Worm (Caenorhabditis elegans) whole organism, mixed stage, embryonic: ENCODE data around the gene ceeh-1.

ENCODE experiments used
- M03D4.4 ChIP-seq: sonication (generic microtip); optimal IDR thresholded peaks from 2 replicates; lab custom pipeline; 2017; ENCODE audit warnings: mild to moderate bottlenecking, missing genetic modification characterization, missing compliant biosample characterization
- bed-3 ChIP-seq: fragments of 200-800 bp; sonication (Bioruptor generic); optimal IDR thresholded peaks from 3 replicates; lab custom pipeline; 2018; ENCODE audit warnings: mild to moderate bottlenecking, missing genetic modification characterization, moderate library complexity, missing compliant biosample characterization
- blmp-1 ChIP-seq: fragments of 150-350 bp; optimal IDR thresholded peaks from 2 replicates; lab custom pipeline; 2014; ENCODE audit warnings: missing biosample characterization, missing genetic modification characterization
- ceh-39 ChIP-seq: fragments of 150-350 bp; optimal IDR thresholded peaks from 2 replicates; lab custom pipeline; 2014; ENCODE audit warnings: missing biosample characterization, missing genetic modification characterization
- ceh-43 ChIP-seq: fragments of 200-800 bp; sonication (Bioruptor generic); optimal IDR thresholded peaks from 2 replicates; lab custom pipeline; 2018; ENCODE audit warnings: mild to moderate bottlenecking, missing genetic modification characterization, moderate library complexity, missing compliant biosample characterization
- ceh-83 ChIP-seq: fragments of 200-800 bp; sonication (Bioruptor generic); optimal IDR thresholded peaks from 2 replicates; lab custom pipeline; 2018; ENCODE audit warnings: mild to moderate bottlenecking, missing genetic modification characterization, missing compliant biosample characterization
- ces-1 ChIP-seq: fragments of 150-350 bp; optimal IDR thresholded peaks from 2 replicates; lab custom pipeline; 2014; ENCODE audit warnings: missing biosample characterization, missing genetic modification reagents, missing genetic modification characterization
- cnd-1 ChIP-seq: fragments of 200-800 bp; sonication (Bioruptor generic); optimal IDR thresholded peaks from 2 replicates; lab custom pipeline; 2018; ENCODE audit warnings: mild to moderate bottlenecking, missing genetic modification characterization, missing compliant biosample characterization
- drap-1 ChIP-seq: fragments of 200-800 bp; sonication (Bioruptor generic); optimal IDR thresholded peaks from 3 replicates; lab custom pipeline; 2018; ENCODE audit warnings: mild to moderate bottlenecking, missing genetic modification characterization, missing compliant biosample characterization
- elt-1 ChIP-seq: sonication (generic microtip); optimal IDR thresholded peaks from 2 replicates; lab custom pipeline; 2017; ENCODE audit warnings: missing genetic modification characterization, mild to moderate bottlenecking, missing compliant biosample characterization, antibody characterized with exemption, moderate library complexity, borderline replicate concordance; ENCODE audit not compliant: insufficient read depth
- elt-3 ChIP-seq: fragments of 150-350 bp; optimal IDR thresholded peaks from 2 replicates; lab custom pipeline; 2014; ENCODE audit warnings: missing biosample characterization, missing genetic modification characterization
- flh-1 ChIP-seq: fragments of 200-800 bp; sonication (Bioruptor generic); optimal IDR thresholded peaks from 2 replicates; lab custom pipeline; 2018; ENCODE audit warnings: mild to moderate bottlenecking, missing genetic modification characterization, moderate library complexity, missing compliant biosample characterization
- ham-2 ChIP-seq: fragments of 200-800 bp; sonication (Bioruptor generic); optimal IDR thresholded peaks from 2 replicates; lab custom pipeline; 2018; ENCODE audit warnings: mild to moderate bottlenecking, missing genetic modification characterization, missing compliant biosample characterization
- hlh-1 ChIP-seq: fragments of 150-350 bp; optimal IDR thresholded peaks from 2 replicates; lab custom pipeline; 2014; ENCODE audit warnings: missing biosample characterization, missing genetic modification reagents, missing genetic modification characterization
- lin-13 ChIP-seq: fragments of 150-350 bp; optimal IDR thresholded peaks from 2 replicates; lab custom pipeline; 2014; ENCODE audit warnings: missing biosample characterization, missing genetic modification characterization
- lin-32 ChIP-seq: fragments of 200-800 bp; sonication (Bioruptor generic); optimal IDR thresholded peaks from 2 replicates; lab custom pipeline; 2018; ENCODE audit warnings: mild to moderate bottlenecking, missing genetic modification characterization, missing compliant biosample characterization
- lsy-2 ChIP-seq: fragments of 150-350 bp; optimal IDR thresholded peaks from 2 replicates; lab custom pipeline; 2014; ENCODE audit warnings: missing biosample characterization, missing genetic modification characterization
- mab-5 ChIP-seq: fragments of 150-350 bp; optimal IDR thresholded peaks from 2 replicates; lab custom pipeline; 2014; ENCODE audit warnings: missing biosample characterization, missing genetic modification characterization
- mep-1 ChIP-seq: fragments of 150-350 bp; optimal IDR thresholded peaks from 2 replicates; lab custom pipeline; 2017; ENCODE audit warnings: missing biosample characterization, missing genetic modification reagents, missing genetic modification characterization, inconsistent platforms
- mls-2 ChIP-seq: sonication (generic microtip); optimal IDR thresholded peaks from 2 replicates; lab custom pipeline; 2016; ENCODE audit warnings: mild to moderate bottlenecking, missing genetic modification characterization, moderate library complexity, missing compliant biosample characterization
- nhr-12 ChIP-seq: fragments of 150-350 bp; optimal IDR thresholded peaks from 2 replicates; lab custom pipeline; 2014; ENCODE audit warnings: missing biosample characterization, missing genetic modification characterization
- nhr-2 ChIP-seq: fragments of 150-350 bp; optimal IDR thresholded peaks from 2 replicates; lab custom pipeline; 2014; ENCODE audit warnings: missing biosample characterization, missing genetic modification characterization
- nhr-237 ChIP-seq: fragments of 150-350 bp; optimal IDR thresholded peaks from 2 replicates; lab custom pipeline; 2014; ENCODE audit warnings: missing biosample characterization, missing genetic modification characterization
- nhr-28 ChIP-seq: fragments of 150-350 bp; optimal IDR thresholded peaks from 2 replicates; lab custom pipeline; 2014; ENCODE audit warnings: missing biosample characterization, missing genetic modification characterization
- nhr-76 ChIP-seq: sonication (generic microtip); optimal IDR thresholded peaks from 2 replicates; lab custom pipeline; 2017; ENCODE audit warnings: missing biosample characterization, missing genetic modification characterization
- pha-4 ChIP-seq: fragments of 150-350 bp; optimal IDR thresholded peaks from 2 replicates; lab custom pipeline; 2018; ENCODE audit warnings: missing biosample characterization, missing genetic modification reagents, missing genetic modification characterization
- sem-2 ChIP-seq: fragments of 200-800 bp; sonication (Bioruptor generic); optimal IDR thresholded peaks from 2 replicates; lab custom pipeline; 2018; ENCODE audit warnings: mild to moderate bottlenecking, missing genetic modification characterization, missing compliant biosample characterization
- snpc-4 ChIP-seq: fragments of 150-350 bp; optimal IDR thresholded peaks from 2 replicates; lab custom pipeline; 2014; ENCODE audit warnings: missing biosample characterization, missing genetic modification characterization
- sptf-1 ChIP-seq: sonication (generic microtip); optimal IDR thresholded peaks from 2 replicates; lab custom pipeline; 2017; ENCODE audit warnings: mild to moderate bottlenecking, missing genetic modification characterization, moderate library complexity, missing compliant biosample characterization
- tbx-8 ChIP-seq: fragments of 200-800 bp; sonication (Bioruptor generic); optimal IDR thresholded peaks from 2 replicates; lab custom pipeline; 2018; ENCODE audit warnings: mild to moderate bottlenecking, missing genetic modification characterization, moderate library complexity, missing compliant biosample characterization
- unc-120 ChIP-seq: sonication (generic microtip); optimal IDR thresholded peaks from 2 replicates; lab custom pipeline; 2017; ENCODE audit warnings: missing genetic modification characterization, missing compliant biosample characterization; ENCODE audit not compliant: poor library complexity, severe bottlenecking
- unc-39 ChIP-seq: fragments of 150-350 bp; optimal IDR thresholded peaks from 2 replicates; lab custom pipeline; 2014; ENCODE audit warnings: missing biosample characterization, missing genetic modification characterization
- unc-62 ChIP-seq: fragments of 150-350 bp; optimal IDR thresholded peaks from 2 replicates; lab custom pipeline; 2014; ENCODE audit warnings: missing biosample characterization, missing genetic modification reagents, missing genetic modification characterization
- zip-8 ChIP-seq: fragments of 150-350 bp; optimal IDR thresholded peaks from 2 replicates; lab custom pipeline; 2014; ENCODE audit warnings: missing biosample characterization, missing genetic modification characterization
- ztf-11 ChIP-seq: fragments of 150-350 bp; optimal IDR thresholded peaks from 2 replicates; lab custom pipeline; 2014; ENCODE audit warnings: missing biosample characterization, missing genetic modification characterization

The ceeh-1 gene

ce11 chrIII:793595-793994 is 38.5 kb downstream of the ceeh-1 start, which contains the start of gene snt-2:
Gene snt-2, minus strand, starts transcription at chrIII:793733.
- TF ChIP-seq ceh-43 (GFP tag; lab: Kevin White, UChicago) (no peak), lsy-2 (tag; lab: Kevin White, UChicago) (peak; percentile 97), nhr-12 (no peak), mep-1 (tag; lab: Kevin White, UChicago) (peak; percentile 71), sptf-1 (tag; lab: Kevin White, UChicago) (no peak), pha-4 (tag; lab: Kevin White, UChicago) (peak; percentile 60), blmp-1 (tag; lab: Kevin White, UChicago) (no peak), nhr-76 (tag; lab: Kevin White, UChicago) (no peak), unc-62 (GFP tag; lab: Kevin White, UChicago) (no peak), bed-3 (no peak), mab-5 (no peak), unc-120 (tag; lab: Kevin White, UChicago) (no peak), ham-2 (no peak), tbx-8 (no peak), ces-1 (GFP tag; lab: Kevin White, UChicago) (peak; percentile 27), ztf-11 (tag; lab: Kevin White, UChicago) (no peak), unc-39 (tag; lab: Kevin White, UChicago) (no peak), nhr-237 (tag; lab: Kevin White, UChicago) (peak; percentile 60), ceh-39 (tag; lab: Kevin White, UChicago) (peak; percentile 24), cnd-1 (tag; lab: Kevin White, UChicago) (no peak), lin-13 (tag; lab: Kevin White, UChicago) (peak; percentile 60), hlh-1 (tag; lab: Kevin White, UChicago) (peak; percentile 42), mls-2 (tag; lab: Kevin White, UChicago) (no peak)

ce11 chrIII:790591-790990 is 41.5 kb downstream of the ceeh-1 start:
- TF ChIP-seq bed-3 = no peak
- no peak for TF ChIP-seq sem-2 (GFP tag; lab: Kevin White, UChicago)
- no peak for TF ChIP-seq cnd-1 (tag; lab: Kevin White, UChicago)
- TF ChIP-seq pha-4 (tag; lab: Kevin White, UChicago) = no peak
- TF ChIP-seq M03D4.4 = no peak
- TF ChIP-seq mep-1 (tag; lab: Kevin White, UChicago) = no peak
- no peak for TF ChIP-seq lin-13 (tag; lab: Kevin White, UChicago)
- TF ChIP-seq drap-1 = no peak
- TF ChIP-seq nhr-28 (tag; lab: Kevin White, UChicago) = no peak
- TF ChIP-seq flh-1 (GFP tag; lab: Kevin White, UChicago) = no peak
- TF ChIP-seq hlh-1 (tag; lab: Kevin White, UChicago) = no peak
- no peak for TF ChIP-seq nhr-12
- no peak for TF ChIP-seq ces-1 (GFP tag; lab: Kevin White, UChicago)
- TF ChIP-seq ceh-83 (GFP tag; lab: Kevin White, UChicago) = no peak

ce11 chrIII:789604-790003 is 42.5 kb downstream of the ceeh-1 start:
- TF ChIP-seq lin-32 (GFP tag; lab: Kevin White, UChicago) = no peak
- no peak for TF ChIP-seq bed-3
- TF ChIP-seq ces-1 (GFP tag; lab: Kevin White, UChicago) = no peak
- TF ChIP-seq ceh-43 (GFP tag; lab: Kevin White, UChicago) = no peak
- no peak for TF ChIP-seq pha-4 (tag; lab: Kevin White, UChicago)
- no peak for TF ChIP-seq nhr-28 (tag; lab: Kevin White, UChicago)
- no peak for TF ChIP-seq elt-3
- no peak for TF ChIP-seq ztf-11 (tag; lab: Kevin White, UChicago)
- no peak for TF ChIP-seq snpc-4 (tag; lab: Kevin White, UChicago)
- TF ChIP-seq tbx-8 = no peak
- TF ChIP-seq mab-5 = no peak

DNA sequence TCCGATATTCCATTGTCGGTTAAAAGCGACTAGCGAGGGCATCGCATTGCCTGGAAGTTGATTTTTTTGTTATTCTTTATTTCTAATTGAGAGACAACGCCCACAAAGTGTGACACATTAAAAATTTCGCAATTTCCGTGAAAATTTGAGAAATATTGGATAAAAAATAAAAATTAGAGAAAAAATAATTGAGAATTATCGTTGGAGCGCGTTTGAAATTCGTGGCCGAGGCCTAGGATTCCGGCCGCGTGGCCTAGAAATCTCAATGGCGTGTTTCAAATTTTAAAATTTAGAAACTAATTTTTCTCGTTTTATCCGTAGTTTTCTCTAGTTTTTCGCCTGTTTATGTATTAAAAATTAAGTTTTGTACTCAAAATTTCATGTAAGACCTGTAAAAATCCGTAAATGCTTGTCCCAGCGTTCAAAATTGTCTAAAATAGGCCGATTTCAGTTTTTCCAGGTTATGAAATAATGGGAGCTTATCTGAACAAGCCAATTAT is 48.8 kb downstream of the ceeh-1 start, which contains the start of the genes dagl-2 and ppm-1.G:
dagl-2 (minus strand) TSS at position 52 of the 500 bp plus-strand sequence.
ppm-1.G (plus strand) TSS at position 450 of the 500 bp plus-strand sequence.
- no peak for TF ChIP-seq elt-1 (tag; lab: Kevin White, UChicago)
- TF ChIP-seq ham-2 = no peak
- TF ChIP-seq unc-39 (tag; lab: Kevin White, UChicago) = no peak
- TF ChIP-seq unc-120 (tag; lab: Kevin White, UChicago) = no peak
- TF ChIP-seq cnd-1 (tag; lab: Kevin White, UChicago) = no peak
- TF ChIP-seq drap-1 = no peak
- TF ChIP-seq lsy-2 (tag; lab: Kevin White, UChicago) = peak; percentile 76
- no peak for TF ChIP-seq sem-2 (GFP tag; lab: Kevin White, UChicago)
- TF ChIP-seq M03D4.4 = no peak
- TF ChIP-seq mab-5 = no peak
- TF ChIP-seq unc-62 (GFP tag; lab: Kevin White, UChicago) = no peak
- TF ChIP-seq tbx-8 = no peak
- peak; percentile 59 for TF ChIP-seq mep-1 (tag; lab: Kevin White, UChicago)
- peak; percentile 67 for TF ChIP-seq nhr-237 (tag; lab: Kevin White, UChicago)
- no peak for TF ChIP-seq sptf-1 (tag; lab: Kevin White, UChicago)
- no peak for TF ChIP-seq ceh-83 (GFP tag; lab: Kevin White, UChicago)
- TF ChIP-seq lin-32 (GFP tag; lab: Kevin White, UChicago) = no peak
- no peak for TF ChIP-seq nhr-76 (tag; lab: Kevin White, UChicago)
- TF ChIP-seq ceh-39 (tag; lab: Kevin White, UChicago) = peak; percentile 24
- TF ChIP-seq pha-4 (tag; lab: Kevin White, UChicago) = peak; percentile 11
- peak; percentile 12 for TF ChIP-seq lin-13 (tag; lab: Kevin White, UChicago)
- TF ChIP-seq ces-1 (GFP tag; lab: Kevin White, UChicago) = peak; percentile 88
- no peak for TF ChIP-seq zip-8 (tag; lab: Kevin White, UChicago)
- no peak for TF ChIP-seq elt-3
- TF ChIP-seq snpc-4 (tag; lab: Kevin White, UChicago) = no peak
- no peak for TF ChIP-seq nhr-12
- TF ChIP-seq nhr-28 (tag; lab: Kevin White, UChicago) = no peak
- peak; percentile 13 for TF ChIP-seq mls-2 (tag; lab: Kevin White, UChicago)
- no peak for TF ChIP-seq nhr-2 (tag; lab: Kevin White, UChicago)
- TF ChIP-seq blmp-1 (tag; lab: Kevin White, UChicago) = no peak
- TF ChIP-seq ceh-43 (GFP tag; lab: Kevin White, UChicago) = no peak
